Fruit fly (Drosophila melanogaster) whole organism, adult: ENCODE results near the gene CG10347.
A peak's percentile ranks its signal among the peaks of the same experiment; 100 is the strongest.

Experiments used
- CG11617 ChIP-seq: fragments of 200-800 bp; sonication (Bioruptor generic); optimal IDR thresholded peaks from 2 replicates; lab custom pipeline; 2017; ENCODE audit warnings: mild to moderate bottlenecking, missing biosample characterization, missing genetic modification reagents, missing genetic modification characterization
- CG12768 ChIP-seq: fragments of 200-800 bp; sonication (Bioruptor generic); optimal IDR thresholded peaks from 2 replicates; lab custom pipeline; 2017; ENCODE audit warnings: missing biosample characterization, missing genetic modification characterization, mild to moderate bottlenecking, moderate library complexity, missing genetic modification reagents
- CG14711 ChIP-seq: fragments of 200-800 bp; sonication (Bioruptor generic); optimal IDR thresholded peaks from 2 replicates; lab custom pipeline; 2018; ENCODE audit warnings: missing biosample characterization, mild to moderate bottlenecking, missing genetic modification characterization, moderate library complexity
- CG1620 ChIP-seq: fragments of 200-800 bp; sonication (Bioruptor generic); optimal IDR thresholded peaks from 2 replicates; lab custom pipeline; 2016; ENCODE audit warnings: missing biosample characterization, missing genetic modification characterization
- CG33017 ChIP-seq: fragments of 200-800 bp; sonication (Bioruptor generic); optimal IDR thresholded peaks from 2 replicates; lab custom pipeline; 2018; ENCODE audit warnings: missing biosample characterization, mild to moderate bottlenecking, missing genetic modification characterization, moderate library complexity
- CG5204 ChIP-seq: fragments of 200-800 bp; sonication (Bioruptor generic); optimal IDR thresholded peaks from 2 replicates; lab custom pipeline; 2016; ENCODE audit warnings: missing biosample characterization, missing genetic modification characterization
- CG7045 ChIP-seq: fragments of 200-800 bp; sonication (Bioruptor generic); optimal IDR thresholded peaks from 2 replicates; lab custom pipeline; 2017; ENCODE audit warnings: missing biosample characterization, mild to moderate bottlenecking, missing genetic modification characterization
- CG7101 ChIP-seq: fragments of 200-800 bp; sonication (Bioruptor generic); optimal IDR thresholded peaks from 2 replicates; lab custom pipeline; 2018; ENCODE audit warnings: missing biosample characterization, mild to moderate bottlenecking, missing genetic modification characterization, moderate library complexity
- Clk ChIP-seq: fragments of 200-800 bp; sonication (Bioruptor generic); optimal IDR thresholded peaks from 2 replicates; lab custom pipeline; 2017; ENCODE audit warnings: missing biosample characterization, missing genetic modification characterization
- Crg-1 ChIP-seq: fragments of 200-800 bp; sonication (Bioruptor generic); optimal IDR thresholded peaks from 2 replicates; lab custom pipeline; 2016; ENCODE audit warnings: missing biosample characterization, missing genetic modification characterization
- Hr96 ChIP-seq: fragments of 200-800 bp; sonication (Bioruptor generic); optimal IDR thresholded peaks from 2 replicates; lab custom pipeline; 2016; ENCODE audit warnings: missing biosample characterization, missing genetic modification characterization
- Mnt ChIP-seq: fragments of 200-800 bp; sonication (Bioruptor generic); optimal IDR thresholded peaks from 2 replicates; lab custom pipeline; 2016; ENCODE audit warnings: missing biosample characterization, mild to moderate bottlenecking, missing genetic modification characterization
- bab1 ChIP-seq: fragments of 200-800 bp; sonication (Bioruptor generic); optimal IDR thresholded peaks from 3 replicates; lab custom pipeline; 2019; ENCODE audit warnings: missing biosample characterization, mild to moderate bottlenecking, missing genetic modification characterization, moderate library complexity
- cic ChIP-seq: fragments of 200-800 bp; sonication (Bioruptor generic); optimal IDR thresholded peaks from 2 replicates; lab custom pipeline; 2017; ENCODE audit warnings: missing biosample characterization, mild to moderate bottlenecking, missing genetic modification characterization, moderate library complexity
- cnc ChIP-seq, 2 experiments: fragments of >200 bp; optimal IDR thresholded peaks; 2 replicates each; lab custom pipeline; 2017
- kay ChIP-seq: fragments of 200-800 bp; sonication (Bioruptor generic); peaks from one replicate; lab custom pipeline; 2016; ENCODE audit warnings: missing biosample characterization, missing genetic modification characterization, borderline replicate concordance
- ovo ChIP-seq: fragments of 200-800 bp; sonication (Bioruptor generic); optimal IDR thresholded peaks from 2 replicates; lab custom pipeline; 2016; ENCODE audit warnings: missing biosample characterization, missing genetic modification characterization
- pad ChIP-seq: fragments of 200-800 bp; sonication (Bioruptor generic); optimal IDR thresholded peaks from 3 replicates; lab custom pipeline; 2017; ENCODE audit warnings: missing biosample characterization, missing genetic modification characterization, mild to moderate bottlenecking, moderate library complexity, missing genetic modification reagents
- tj ChIP-seq: fragments of 200-800 bp; sonication (Bioruptor generic); optimal IDR thresholded peaks from 3 replicates; lab custom pipeline; 2017; ENCODE audit warnings: missing biosample characterization, mild to moderate bottlenecking, missing genetic modification characterization, moderate library complexity
- toe ChIP-seq: fragments of 200-800 bp; sonication (Bioruptor generic); optimal IDR thresholded peaks from 2 replicates; lab custom pipeline; 2016; ENCODE audit warnings: missing biosample characterization, missing genetic modification characterization

The CG10347 gene

dm6 chrX:11888142-11888541, 33.4 kb upstream of the CG10347 start, which contains the start of gene CG1840:
TSS of gene CG1840 (plus strand) at chrX:11888352.
- TF ChIP-seq Mnt (GFP tag; lab: Kevin White, UChicago) (peak; percentile 21), kay (no peak), cic (GFP tag; lab: Kevin White, UChicago) (no peak), bab1 (peak; percentile 48), ovo (GFP tag; lab: Kevin White, UChicago) (no peak), Hr96 (GFP tag; lab: Kevin White, UChicago) (no peak), Crg-1 (GFP tag; lab: Kevin White, UChicago) (peak; percentile 5), tj (GFP tag; lab: Kevin White, UChicago) (no peak), CG11617 (GFP tag; lab: Kevin White, UChicago) (no peak), toe (GFP tag; lab: Kevin White, UChicago) (no peak), CG33017 (no peak), cnc (optimal IDR thresholded peaks at IDR 0.05; lab: Kevin White, UChicago) (peak in 1 of 2 experiments; percentile 39), CG7101 (tag; lab: Kevin White, UChicago) (peak; percentile 40), pad (no peak), CG14711 (peak; percentile 39)

dm6 chrX:11886976-11887375, 32.2 kb upstream of the CG10347 start, which contains the start of the genes CG10353 and SelG:
TSS of gene CG10353 (minus strand) at chrX:11887162.
TSS of gene SelG (plus strand) at chrX:11887284.
- TF ChIP-seq tj (GFP tag; lab: Kevin White, UChicago), result peak; percentile 39
- no peak for TF ChIP-seq CG5204 (GFP tag; lab: Kevin White, UChicago)
- peak; percentile 75 for TF ChIP-seq Mnt (GFP tag; lab: Kevin White, UChicago)
- peak; percentile 61 for TF ChIP-seq pad
- peak; percentile 77 for TF ChIP-seq CG7101 (tag; lab: Kevin White, UChicago)
- TF ChIP-seq cic (GFP tag; lab: Kevin White, UChicago), result no peak
- peak; percentile 61 for TF ChIP-seq Crg-1 (GFP tag; lab: Kevin White, UChicago)
- no peak for TF ChIP-seq Clk (GFP tag; lab: Kevin White, UChicago)
- TF ChIP-seq CG33017, result no peak
- TF ChIP-seq Hr96 (GFP tag; lab: Kevin White, UChicago), result no peak
- peak; percentile 7 for TF ChIP-seq CG12768 (GFP tag; lab: Kevin White, UChicago)
- TF ChIP-seq CG1620 (GFP tag; lab: Kevin White, UChicago), result peak; percentile 78
- peak; percentile 36 for TF ChIP-seq toe (GFP tag; lab: Kevin White, UChicago)
- TF ChIP-seq CG7045, result no peak
- TF ChIP-seq CG11617 (GFP tag; lab: Kevin White, UChicago), result peak; percentile 41
- peak; percentile 55 for TF ChIP-seq CG14711
- TF ChIP-seq ovo (GFP tag; lab: Kevin White, UChicago), result no peak
- no peak for TF ChIP-seq kay
- peak; percentile 31 to 84 for TF ChIP-seq cnc (optimal IDR thresholded peaks at IDR 0.05; lab: Kevin White, UChicago)
- peak; percentile 77 for TF ChIP-seq bab1

dm6 chrX:11885356-11885755, 30.6 kb upstream of the CG10347 start:
- TF ChIP-seq bab1 (no peak), CG1620 (GFP tag; lab: Kevin White, UChicago) (no peak), Crg-1 (GFP tag; lab: Kevin White, UChicago) (no peak), kay (no peak), CG33017 (no peak), Hr96 (GFP tag; lab: Kevin White, UChicago) (no peak), cic (GFP tag; lab: Kevin White, UChicago) (no peak), CG12768 (GFP tag; lab: Kevin White, UChicago) (no peak), toe (GFP tag; lab: Kevin White, UChicago) (no peak), Clk (GFP tag; lab: Kevin White, UChicago) (no peak), Mnt (GFP tag; lab: Kevin White, UChicago) (no peak), CG11617 (GFP tag; lab: Kevin White, UChicago) (no peak), pad (no peak), CG7045 (no peak), cnc (optimal IDR thresholded peaks at IDR 0.05; lab: Kevin White, UChicago) (no peak), CG5204 (GFP tag; lab: Kevin White, UChicago) (no peak), tj (GFP tag; lab: Kevin White, UChicago) (no peak), ovo (GFP tag; lab: Kevin White, UChicago) (no peak), CG14711 (no peak)

dm6 chrX:11884134-11884533, 29.4 kb upstream of the CG10347 start:
- TF ChIP-seq kay (no peak), CG1620 (GFP tag; lab: Kevin White, UChicago) (no peak), bab1 (no peak), CG7101 (tag; lab: Kevin White, UChicago) (no peak), toe (GFP tag; lab: Kevin White, UChicago) (no peak), Mnt (GFP tag; lab: Kevin White, UChicago) (no peak), Clk (GFP tag; lab: Kevin White, UChicago) (no peak), Crg-1 (GFP tag; lab: Kevin White, UChicago) (no peak), CG14711 (no peak), CG33017 (no peak), CG11617 (GFP tag; lab: Kevin White, UChicago) (no peak), CG5204 (GFP tag; lab: Kevin White, UChicago) (no peak), ovo (GFP tag; lab: Kevin White, UChicago) (no peak), cnc (optimal IDR thresholded peaks at IDR 0.05; lab: Kevin White, UChicago) (no peak), cic (GFP tag; lab: Kevin White, UChicago) (no peak), pad (no peak), Hr96 (GFP tag; lab: Kevin White, UChicago) (no peak), tj (GFP tag; lab: Kevin White, UChicago) (no peak)

- TF ChIP-seq pad (no peak), cnc (optimal IDR thresholded peaks at IDR 0.05; lab: Kevin White, UChicago) (no peak), CG33017 (no peak), Hr96 (GFP tag; lab: Kevin White, UChicago) (no peak), CG12768 (GFP tag; lab: Kevin White, UChicago) (no peak), tj (GFP tag; lab: Kevin White, UChicago) (no peak), toe (GFP tag; lab: Kevin White, UChicago) (no peak), ovo (GFP tag; lab: Kevin White, UChicago) (no peak), Mnt (GFP tag; lab: Kevin White, UChicago) (no peak)
Observed at dm6 chrX:11882447-11882846, 27.7 kb upstream of the CG10347 start.
